Worm (Caenorhabditis elegans): ENCODE data around the gene scl-27.

ce11 chrV:450757-451501, 51.1 kb downstream of the scl-27 start, which contains the start of gene nhr-123:
- no peak for TF ChIP-seq ztf-29 (GFP tag; IDR thresholded peaks at IDR 0.05)
- TF ChIP-seq ztf-23 (GFP tag; IDR thresholded peaks at IDR 0.05), result no peak
